Worm (Caenorhabditis elegans) whole organism, late embryonic: ENCODE data around the gene set-16.

Experiments used
- C38D4.7 ChIP-seq: fragments of 200-800 bp; sonication (Bioruptor generic); optimal IDR thresholded peaks from 2 replicates; lab custom pipeline; 2018; ENCODE audit warnings: mild to moderate bottlenecking, missing genetic modification characterization, moderate library complexity, missing compliant biosample characterization
- K02D7.2 ChIP-seq: sonication (generic microtip); optimal IDR thresholded peaks from 2 replicates; lab custom pipeline; 2017; ENCODE audit warnings: mild to moderate bottlenecking, missing genetic modification characterization, missing compliant biosample characterization
- T23F11.4 ChIP-seq: fragments of 200-800 bp; sonication (Bioruptor generic); optimal IDR thresholded peaks from 2 replicates; lab custom pipeline; 2018; ENCODE audit warnings: mild to moderate bottlenecking, missing genetic modification characterization, missing compliant biosample characterization
- ahr-1 ChIP-seq: sonication (generic microtip); optimal IDR thresholded peaks from 2 replicates; lab custom pipeline; 2016; ENCODE audit warnings: missing genetic modification characterization, missing compliant biosample characterization
- ama-1 ChIP-seq: fragments of 150-350 bp; optimal IDR thresholded peaks from 2 replicates; lab custom pipeline; 2014
- ceh-14 ChIP-seq: sonication (generic microtip); optimal IDR thresholded peaks from 2 replicates; lab custom pipeline; 2016; ENCODE audit warnings: missing genotype, missing genetic modification characterization, missing compliant biosample characterization
- ceh-2 ChIP-seq: sonication (generic microtip); optimal IDR thresholded peaks from 2 replicates; lab custom pipeline; 2016; ENCODE audit warnings: missing genotype, missing genetic modification characterization, missing compliant biosample characterization
- ceh-30 ChIP-seq: fragments of 150-350 bp; optimal IDR thresholded peaks from 2 replicates; lab custom pipeline; 2014; ENCODE audit warnings: missing biosample characterization, missing genetic modification characterization
- ceh-34 ChIP-seq: sonication (generic microtip); optimal IDR thresholded peaks from 2 replicates; lab custom pipeline; 2016; ENCODE audit warnings: mild to moderate bottlenecking, missing genetic modification characterization, missing compliant biosample characterization
- ceh-45 ChIP-seq: fragments of 200-800 bp; sonication (Bioruptor generic); IDR thresholded peaks from 2 replicates; pipeline ENCODE4 v1.3.6; 2022; ENCODE audit warnings: missing genetic modification reagents, missing genetic modification characterization, missing compliant biosample characterization
- ceh-48 ChIP-seq: sonication (generic microtip); optimal IDR thresholded peaks from 2 replicates; lab custom pipeline; 2016; ENCODE audit warnings: missing genetic modification characterization, inconsistent platforms, missing compliant biosample characterization
- che-1 ChIP-seq: sonication (generic microtip); optimal IDR thresholded peaks from 2 replicates; lab custom pipeline; 2016; ENCODE audit warnings: mild to moderate bottlenecking, missing genetic modification characterization, missing compliant biosample characterization
- dve-1 ChIP-seq: sonication (generic microtip); optimal IDR thresholded peaks from 2 replicates; lab custom pipeline; 2017; ENCODE audit warnings: antibody characterized with exemption, mild to moderate bottlenecking, missing genetic modification characterization, missing compliant biosample characterization
- elt-2 ChIP-seq: sonication (generic microtip); optimal IDR thresholded peaks from 2 replicates; lab custom pipeline; 2016; ENCODE audit warnings: missing genetic modification reagents, missing genetic modification characterization, missing compliant biosample characterization
- elt-4 ChIP-seq: sonication (generic microtip); optimal IDR thresholded peaks from 2 replicates; lab custom pipeline; 2016; ENCODE audit warnings: missing genetic modification characterization, missing compliant biosample characterization
- eyg-1 ChIP-seq: sonication (generic microtip); optimal IDR thresholded peaks from 2 replicates; lab custom pipeline; 2016; ENCODE audit warnings: missing genotype, missing genetic modification characterization, missing compliant biosample characterization
- gmeb-2 ChIP-seq: sonication (generic microtip); optimal IDR thresholded peaks from 2 replicates; lab custom pipeline; 2016; ENCODE audit warnings: missing genetic modification characterization, inconsistent platforms, missing compliant biosample characterization
- hlh-15 ChIP-seq: sonication (generic microtip); optimal IDR thresholded peaks from 2 replicates; lab custom pipeline; 2016; ENCODE audit warnings: missing genetic modification characterization, missing compliant biosample characterization
- hlh-30 ChIP-seq: sonication (generic microtip); optimal IDR thresholded peaks from 2 replicates; lab custom pipeline; 2017; ENCODE audit warnings: antibody characterized with exemption, missing genetic modification characterization, missing compliant biosample characterization; ENCODE audit not compliant: insufficient read depth
- lin-11 ChIP-seq: fragments of 200-800 bp; sonication (Bioruptor generic); optimal IDR thresholded peaks from 2 replicates; lab custom pipeline; 2018; ENCODE audit warnings: mild to moderate bottlenecking, missing genetic modification characterization, missing compliant biosample characterization
- madf-2 ChIP-seq: sonication (generic microtip); optimal IDR thresholded peaks from 2 replicates; lab custom pipeline; 2017; ENCODE audit warnings: missing genetic modification characterization, missing compliant biosample characterization
- mec-3 ChIP-seq: sonication (generic microtip); optimal IDR thresholded peaks from 2 replicates; lab custom pipeline; 2016; ENCODE audit warnings: borderline replicate concordance, missing genetic modification characterization, missing compliant biosample characterization
- nfya-1 ChIP-seq: sonication (generic microtip); optimal IDR thresholded peaks from 2 replicates; lab custom pipeline; 2017; ENCODE audit warnings: missing genetic modification characterization, mild to moderate bottlenecking, missing compliant biosample characterization, antibody characterized with exemption, moderate library complexity
- nhr-232 ChIP-seq: sonication (generic microtip); optimal IDR thresholded peaks from 2 replicates; lab custom pipeline; 2016; ENCODE audit warnings: missing genetic modification characterization, missing compliant biosample characterization
- npax-4 ChIP-seq: sonication (generic microtip); optimal IDR thresholded peaks from 2 replicates; lab custom pipeline; 2016; ENCODE audit warnings: missing genetic modification characterization, missing compliant biosample characterization
- odd-2 ChIP-seq: sonication (generic microtip); optimal IDR thresholded peaks from 2 replicates; lab custom pipeline; 2017; ENCODE audit warnings: antibody characterized with exemption, mild to moderate bottlenecking, missing genetic modification characterization, missing compliant biosample characterization
- pag-3 ChIP-seq: sonication (generic microtip); optimal IDR thresholded peaks from 2 replicates; lab custom pipeline; 2016; ENCODE audit warnings: missing compliant biosample characterization, missing genetic modification characterization, borderline replicate concordance
- pha-2 ChIP-seq: sonication (generic microtip); optimal IDR thresholded peaks from 2 replicates; lab custom pipeline; 2017; ENCODE audit warnings: mild to moderate bottlenecking, missing genetic modification characterization, missing compliant biosample characterization
- pha-4 ChIP-seq: fragments of 150-350 bp; optimal IDR thresholded peaks from 2 replicates; lab custom pipeline; 2018; ENCODE audit warnings: missing biosample characterization, missing genetic modification reagents, missing genetic modification characterization
- pqm-1 ChIP-seq: sonication (generic microtip); optimal IDR thresholded peaks from 2 replicates; lab custom pipeline; 2016; ENCODE audit warnings: missing genetic modification characterization, missing compliant biosample characterization
- pros-1 ChIP-seq: fragments of 150-350 bp; optimal IDR thresholded peaks from 2 replicates; lab custom pipeline; 2014; ENCODE audit warnings: missing biosample characterization, missing genetic modification reagents, missing genetic modification characterization
- rnt-1 ChIP-seq: sonication (generic microtip); optimal IDR thresholded peaks from 2 replicates; lab custom pipeline; 2016; ENCODE audit warnings: missing genetic modification characterization, missing compliant biosample characterization
- sox-2 ChIP-seq: fragments of 200-800 bp; sonication (Bioruptor generic); IDR thresholded peaks from 2 replicates; pipeline ENCODE4 v1.3.6; 2022; ENCODE audit warnings: missing genetic modification reagents, missing genetic modification characterization, missing compliant biosample characterization
- syd-9 ChIP-seq: sonication (generic microtip); optimal IDR thresholded peaks from 2 replicates; lab custom pipeline; 2016; ENCODE audit warnings: mild to moderate bottlenecking, missing genetic modification characterization, moderate library complexity, missing compliant biosample characterization
- tbx-2 ChIP-seq: sonication (generic microtip); optimal IDR thresholded peaks from 2 replicates; lab custom pipeline; 2016; ENCODE audit warnings: missing genetic modification characterization, missing compliant biosample characterization
- tbx-7 ChIP-seq: sonication (generic microtip); optimal IDR thresholded peaks from 2 replicates; lab custom pipeline; 2016; ENCODE audit warnings: missing genotype, missing genetic modification characterization, missing compliant biosample characterization
- unc-55 ChIP-seq: sonication (generic microtip); optimal IDR thresholded peaks from 2 replicates; lab custom pipeline; 2017; ENCODE audit warnings: missing biosample characterization, missing genetic modification reagents, missing genetic modification characterization
- unc-86 ChIP-seq: sonication (generic microtip); optimal IDR thresholded peaks from 2 replicates; lab custom pipeline; 2016; ENCODE audit warnings: missing genetic modification characterization, missing compliant biosample characterization
- ztf-16 ChIP-seq: sonication (generic microtip); optimal IDR thresholded peaks from 2 replicates; lab custom pipeline; 2017; ENCODE audit warnings: missing genetic modification characterization, missing compliant biosample characterization

Gene set-16

ce11 chrIII:13643534-13643933, at the start of gene set-16, which contains the start of gene drr-2 (continued):
- peak; percentile 92 for TF ChIP-seq dve-1 (tag; lab: Kevin White, UChicago)
- no peak for TF ChIP-seq eyg-1 (tag; lab: Kevin White, UChicago)
- TF ChIP-seq tbx-7 (tag; lab: Kevin White, UChicago) = peak; percentile 29
- peak; percentile 27 for TF ChIP-seq madf-2 (tag; lab: Kevin White, UChicago)
- peak; percentile 21 for TF ChIP-seq ahr-1
- TF ChIP-seq K02D7.2 (tag; lab: Kevin White, UChicago) = no peak
- TF ChIP-seq pros-1 (tag; lab: Kevin White, UChicago) = peak; percentile 82
- no peak for TF ChIP-seq nhr-232 (tag; lab: Kevin White, UChicago)
- no peak for TF ChIP-seq hlh-15 (tag; lab: Kevin White, UChicago)
- TF ChIP-seq ceh-45 (GFP tag; lab: Robert Waterston, UW) = no peak
- TF ChIP-seq npax-4 (tag; lab: Kevin White, UChicago) = no peak
- TF ChIP-seq rnt-1 (tag; lab: Kevin White, UChicago) = peak; percentile 84
- peak; percentile 73 for TF ChIP-seq syd-9
- TF ChIP-seq tbx-2 (tag; lab: Kevin White, UChicago) = peak; percentile 86
- TF ChIP-seq pag-3 (tag; lab: Kevin White, UChicago) = no peak
- no peak for TF ChIP-seq ama-1
- TF ChIP-seq sox-2 (GFP tag; lab: Robert Waterston, UW) = peak; percentile 29

- no peak for TF ChIP-seq ahr-1
- no peak for TF ChIP-seq unc-55
- no peak for TF ChIP-seq madf-2 (tag; lab: Kevin White, UChicago)
- TF ChIP-seq ceh-48 (tag; lab: Kevin White, UChicago) = no peak
- no peak for TF ChIP-seq ztf-16
- TF ChIP-seq hlh-30 = no peak
- no peak for TF ChIP-seq pha-2 (tag; lab: Kevin White, UChicago)
- no peak for TF ChIP-seq che-1
- no peak for TF ChIP-seq T23F11.4 (GFP tag; lab: Kevin White, UChicago)
- no peak for TF ChIP-seq pha-4 (tag; lab: Kevin White, UChicago)
- TF ChIP-seq elt-4 (tag; lab: Kevin White, UChicago) = no peak
- no peak for TF ChIP-seq ceh-34 (tag; lab: Kevin White, UChicago)
- no peak for TF ChIP-seq gmeb-2 (tag; lab: Kevin White, UChicago)
- TF ChIP-seq mec-3 (tag; lab: Kevin White, UChicago) = no peak
- TF ChIP-seq nfya-1 (tag; lab: Kevin White, UChicago) = no peak
- TF ChIP-seq ceh-14 (tag; lab: Kevin White, UChicago) = no peak
- no peak for TF ChIP-seq nhr-232 (tag; lab: Kevin White, UChicago)
- no peak for TF ChIP-seq unc-86 (tag; lab: Kevin White, UChicago)
- TF ChIP-seq, all 69 proteins: peak for 0
Measured at ce11 chrIII:13600254-13600653, 43.5 kb upstream of the set-16 start.

- no peak for TF ChIP-seq ceh-30 (tag; lab: Kevin White, UChicago)
- TF ChIP-seq ceh-2 = no peak
- TF ChIP-seq lin-11 = no peak
- no peak for TF ChIP-seq pqm-1 (tag; lab: Kevin White, UChicago)
- TF ChIP-seq elt-4 (tag; lab: Kevin White, UChicago) = peak; percentile 48
- no peak for TF ChIP-seq odd-2 (tag; lab: Kevin White, UChicago)
- TF ChIP-seq, all 69 proteins: peak for 1
Measured at ce11 chrIII:13604834-13605233, 38.9 kb upstream of the set-16 start.

ce11 chrIII:13606016-13606530, 37.6 kb upstream of the set-16 start, which contains the start of gene act-5:
Gene act-5, minus strand, starts transcription at chrIII:13606066.
- TF ChIP-seq elt-2 (peak; percentile 68), dve-1 (tag; lab: Kevin White, UChicago) (peak; percentile 33), C38D4.7 (GFP tag; lab: Kevin White, UChicago) (no peak)
